Worm (Caenorhabditis elegans) whole organism, young adult: ENCODE data around the gene acr-23.

Experiments
- B0261.1 ChIP-seq: sonication (generic microtip); optimal IDR thresholded peaks from 2 replicates; lab custom pipeline; 2016; ENCODE audit warnings: mild to moderate bottlenecking, missing genetic modification characterization, moderate library complexity, missing compliant biosample characterization
- C06A6.2 ChIP-seq: fragments of 200-800 bp; sonication (Bioruptor generic); conservative IDR thresholded peaks from 2 replicates; pipeline ENCODE4 v1.3.6; 2022; ENCODE audit warnings: missing genetic modification characterization, missing compliant biosample characterization
- F10E7.11 ChIP-seq: sonication (generic microtip); optimal IDR thresholded peaks from 2 replicates; lab custom pipeline; 2017; ENCODE audit warnings: mild to moderate bottlenecking, missing genetic modification characterization, moderate library complexity, missing compliant biosample characterization
- F23B12.7 ChIP-seq: sonication (generic microtip); optimal IDR thresholded peaks from 2 replicates; lab custom pipeline; 2017; ENCODE audit warnings: missing genetic modification characterization, mild to moderate bottlenecking, missing compliant biosample characterization, antibody characterized with exemption, moderate library complexity; ENCODE audit not compliant: insufficient read depth
- F33H1.4 ChIP-seq: fragments of 200-800 bp; sonication (Bioruptor generic); IDR thresholded peaks from 2 replicates; pipeline ENCODE4 v1.3.6; 2022; ENCODE audit warnings: missing genetic modification reagents, missing genetic modification characterization, missing compliant biosample characterization
- F39B2.1 ChIP-seq: fragments of 200-800 bp; sonication (Bioruptor generic); IDR thresholded peaks from 2 replicates; pipeline ENCODE4 v1.3.6; 2022; ENCODE audit warnings: missing genetic modification reagents, missing genetic modification characterization, missing compliant biosample characterization
- F55B11.4 ChIP-seq: sonication (generic microtip); optimal IDR thresholded peaks from 2 replicates; lab custom pipeline; 2016; ENCODE audit warnings: missing compliant biosample characterization, missing genetic modification characterization, borderline replicate concordance; ENCODE audit not compliant: insufficient read depth
- F57A8.1 ChIP-seq: fragments of 200-800 bp; sonication (Bioruptor generic); optimal IDR thresholded peaks from 2 replicates; lab custom pipeline; 2018; ENCODE audit warnings: mild to moderate bottlenecking, missing genetic modification characterization, moderate library complexity, missing compliant biosample characterization
- K12H6.12 ChIP-seq: fragments of 200-800 bp; sonication (Bioruptor generic); optimal IDR thresholded peaks from 2 replicates; lab custom pipeline; 2018; ENCODE audit warnings: mild to moderate bottlenecking, missing genetic modification characterization, missing compliant biosample characterization
- akir-1 ChIP-seq: fragments of 200-800 bp; sonication (Bioruptor generic); optimal IDR thresholded peaks from 2 replicates; lab custom pipeline; 2018; ENCODE audit warnings: mild to moderate bottlenecking, missing genetic modification characterization, moderate library complexity, missing compliant biosample characterization
- ama-1 ChIP-seq, 3 experiments: fragments of 150-350 bp in 1 of 3; sonication (generic microtip) in 2 of 3; optimal IDR thresholded peaks; 2 replicates each; lab custom pipeline; 2014 to 2018; ENCODE audit warnings: missing biosample characterization in 2 of 3, missing genetic modification characterization in 2 of 3, missing genetic modification reagents in 2 of 3
- aptf-3 ChIP-seq: fragments of 200-800 bp; sonication (Bioruptor generic); IDR thresholded peaks from 2 replicates; pipeline ENCODE4 v1.3.6; 2022; ENCODE audit warnings: missing genetic modification characterization, missing compliant biosample characterization
- athp-1 ChIP-seq: sonication (generic microtip); optimal IDR thresholded peaks from 2 replicates; lab custom pipeline; 2017; ENCODE audit warnings: mild to moderate bottlenecking, missing genetic modification characterization, missing compliant biosample characterization
- attf-6 ChIP-seq: fragments of 200-800 bp; sonication (Bioruptor generic); IDR thresholded peaks from 2 replicates; pipeline ENCODE4 v1.3.6; 2022; ENCODE audit warnings: missing genetic modification reagents, missing genetic modification characterization, missing compliant biosample characterization
- ccch-3 ChIP-seq: fragments of 200-800 bp; sonication (Bioruptor generic); optimal IDR thresholded peaks from 2 replicates; lab custom pipeline; 2018; ENCODE audit warnings: mild to moderate bottlenecking, missing genetic modification characterization, missing compliant biosample characterization
- ceh-58 ChIP-seq: fragments of 200-800 bp; sonication (Bioruptor generic); IDR thresholded peaks from 2 replicates; pipeline ENCODE4 v1.3.6; 2022; ENCODE audit warnings: missing genetic modification characterization, missing compliant biosample characterization
- ceh-79 ChIP-seq: sonication (generic microtip); optimal IDR thresholded peaks from 2 replicates; lab custom pipeline; 2017; ENCODE audit warnings: mild to moderate bottlenecking, missing genetic modification characterization, missing compliant biosample characterization
- ceh-91 ChIP-seq: fragments of 200-800 bp; sonication (Bioruptor generic); IDR thresholded peaks from 2 replicates; pipeline ENCODE4 v1.3.6; 2022; ENCODE audit warnings: missing genetic modification reagents, missing genetic modification characterization, missing compliant biosample characterization
- chd-7 ChIP-seq: sonication (generic microtip); optimal IDR thresholded peaks from 2 replicates; lab custom pipeline; 2016; ENCODE audit warnings: mild to moderate bottlenecking, missing genetic modification characterization, moderate library complexity, missing compliant biosample characterization
- dpl-1 ChIP-seq: fragments of 150-350 bp; optimal IDR thresholded peaks from 2 replicates; lab custom pipeline; 2014; ENCODE audit warnings: missing biosample characterization, missing genetic modification reagents, missing genetic modification characterization
- efl-1 ChIP-seq: fragments of 150-350 bp; optimal IDR thresholded peaks from 2 replicates; lab custom pipeline; 2014; ENCODE audit warnings: missing biosample characterization, missing genetic modification reagents, missing genetic modification characterization
- egl-44 ChIP-seq: fragments of 200-800 bp; sonication (Bioruptor generic); IDR thresholded peaks from 2 replicates; pipeline ENCODE4 v1.3.6; 2022; ENCODE audit warnings: missing genetic modification reagents, missing genetic modification characterization, missing compliant biosample characterization
- ekl-4 ChIP-seq: fragments of 200-800 bp; sonication (Bioruptor generic); IDR thresholded peaks from 2 replicates; pipeline ENCODE4 v1.3.6; 2022; ENCODE audit warnings: missing genetic modification reagents, missing genetic modification characterization, missing compliant biosample characterization
- ets-4 ChIP-seq: fragments of 200-800 bp; sonication (Bioruptor generic); optimal IDR thresholded peaks from 2 replicates; lab custom pipeline; 2018; ENCODE audit warnings: mild to moderate bottlenecking, missing genetic modification characterization, missing compliant biosample characterization
- fkh-3 ChIP-seq: sonication (generic microtip); optimal IDR thresholded peaks from 2 replicates; lab custom pipeline; 2016; ENCODE audit warnings: mild to moderate bottlenecking, missing genetic modification characterization, missing compliant biosample characterization
- gei-17 ChIP-seq: fragments of 200-800 bp; sonication (Bioruptor generic); optimal IDR thresholded peaks from 2 replicates; lab custom pipeline; 2018; ENCODE audit warnings: mild to moderate bottlenecking, missing genetic modification characterization, missing compliant biosample characterization
- hmg-20 ChIP-seq: fragments of 200-800 bp; sonication (Bioruptor generic); IDR thresholded peaks from 2 replicates; pipeline ENCODE4 v1.3.6; 2022; ENCODE audit warnings: missing genetic modification reagents, missing genetic modification characterization, missing compliant biosample characterization
- hrde-1 ChIP-seq: sonication (generic microtip); optimal IDR thresholded peaks from 2 replicates; lab custom pipeline; 2016; ENCODE audit warnings: missing genetic modification characterization, mild to moderate bottlenecking, missing compliant biosample characterization, moderate library complexity, missing genotype, missing genetic modification reagents, borderline replicate concordance
- hsf-1 ChIP-seq: fragments of 200-800 bp; sonication (Bioruptor generic); IDR thresholded peaks from 2 replicates; pipeline ENCODE4 v1.3.6; 2022; ENCODE audit warnings: missing genetic modification reagents, missing genetic modification characterization, missing compliant biosample characterization
- let-607 ChIP-seq, 2 experiments: fragments of 200-800 bp in 1 of 2; sonication (Bioruptor generic) in 1 of 2; sonication (generic microtip) in 1 of 2; optimal IDR thresholded peaks; 2 replicates each; lab custom pipeline; 2016 to 2018; ENCODE audit warnings: mild to moderate bottlenecking in 2 of 2, missing compliant biosample characterization in 2 of 2, missing genetic modification characterization in 2 of 2, moderate library complexity in 2 of 2, missing genotype in 1 of 2
- lin-26 ChIP-seq: fragments of 200-800 bp; sonication (Bioruptor generic); IDR thresholded peaks from 2 replicates; pipeline ENCODE4 v1.3.6; 2022; ENCODE audit warnings: missing genetic modification reagents, missing genetic modification characterization, missing compliant biosample characterization
- lir-1 ChIP-seq: fragments of 200-800 bp; sonication (Bioruptor generic); conservative IDR thresholded peaks from 2 replicates; pipeline ENCODE4 v1.3.6; 2022; ENCODE audit warnings: missing genetic modification reagents, missing genetic modification characterization, missing compliant biosample characterization
- lsl-1 ChIP-seq: fragments of 200-800 bp; sonication (Bioruptor generic); optimal IDR thresholded peaks from 2 replicates; lab custom pipeline; 2018; ENCODE audit warnings: mild to moderate bottlenecking, missing genetic modification characterization, moderate library complexity, missing compliant biosample characterization
- mcd-1 ChIP-seq: fragments of 200-800 bp; sonication (Bioruptor generic); IDR thresholded peaks from 2 replicates; pipeline ENCODE4 v1.3.6; 2022; ENCODE audit warnings: missing genetic modification reagents, missing genetic modification characterization, missing compliant biosample characterization
- nhr-179 ChIP-seq: sonication (generic microtip); optimal IDR thresholded peaks from 2 replicates; lab custom pipeline; 2016; ENCODE audit warnings: mild to moderate bottlenecking, missing genetic modification characterization, missing compliant biosample characterization
- rcor-1 ChIP-seq: fragments of 200-800 bp; sonication (Bioruptor generic); IDR thresholded peaks from 2 replicates; pipeline ENCODE4 v1.3.6; 2022; ENCODE audit warnings: missing genetic modification reagents, missing genetic modification characterization, missing compliant biosample characterization
- rec-8 ChIP-seq, 2 experiments: sonication (generic microtip); optimal IDR thresholded peaks; 2 replicates each; lab custom pipeline; 2016; ENCODE audit warnings: mild to moderate bottlenecking in 2 of 2, missing genetic modification characterization in 2 of 2, missing genetic modification reagents in 2 of 2, missing genotype in 2 of 2, missing biosample characterization in 1 of 2, missing compliant biosample characterization in 1 of 2, moderate library complexity in 1 of 2
- repo-1 ChIP-seq: sonication (generic microtip); optimal IDR thresholded peaks from 2 replicates; lab custom pipeline; 2017; ENCODE audit warnings: mild to moderate bottlenecking, missing genetic modification characterization, missing compliant biosample characterization
- tbx-9 ChIP-seq: sonication (generic microtip); optimal IDR thresholded peaks from 2 replicates; lab custom pipeline; 2016; ENCODE audit warnings: borderline replicate concordance, missing genetic modification characterization, inconsistent platforms, missing compliant biosample characterization
- unc-130 ChIP-seq: sonication (generic microtip); optimal IDR thresholded peaks from 2 replicates; lab custom pipeline; 2016; ENCODE audit warnings: missing genetic modification reagents, missing genetic modification characterization, missing compliant biosample characterization
- unc-62 ChIP-seq: fragments of 150-350 bp; optimal IDR thresholded peaks from 2 replicates; lab custom pipeline; 2014; ENCODE audit warnings: missing biosample characterization, missing genetic modification reagents, missing genetic modification characterization
- xnd-1 ChIP-seq: sonication (generic microtip); optimal IDR thresholded peaks from 2 replicates; lab custom pipeline; 2016; ENCODE audit warnings: missing genotype, missing genetic modification reagents, missing genetic modification characterization, missing compliant biosample characterization
- zim-3 ChIP-seq: sonication (generic microtip); optimal IDR thresholded peaks from 2 replicates; lab custom pipeline; 2017; ENCODE audit warnings: mild to moderate bottlenecking, missing genetic modification characterization, moderate library complexity, missing compliant biosample characterization
- ztf-26 ChIP-seq: sonication (generic microtip); optimal IDR thresholded peaks from 2 replicates; lab custom pipeline; 2017; ENCODE audit warnings: missing genetic modification characterization, missing compliant biosample characterization
- ztf-28 ChIP-seq: fragments of 200-800 bp; sonication (Bioruptor generic); IDR thresholded peaks from 2 replicates; pipeline ENCODE4 v1.3.6; 2022; ENCODE audit warnings: missing genetic modification reagents, missing genetic modification characterization, missing compliant biosample characterization

The acr-23 gene

ce11 chrV:3639873-3640272 lies 19.5 kb downstream of the acr-23 start:
- no peak for TF ChIP-seq let-607 (tag; optimal IDR thresholded peaks at IDR 0.05; lab: Kevin White, UChicago)
- TF ChIP-seq nhr-179 (tag; lab: Kevin White, UChicago), result no peak
- no peak for TF ChIP-seq dpl-1 (GFP tag; lab: Kevin White, UChicago)
- no peak for TF ChIP-seq lsl-1
- no peak for TF ChIP-seq efl-1 (GFP tag; lab: Kevin White, UChicago)
- TF ChIP-seq rec-8 (tag; optimal IDR thresholded peaks at IDR 0.05; lab: Kevin White, UChicago), result no peak
- no peak for TF ChIP-seq ceh-58
- no peak for TF ChIP-seq zim-3 (tag; lab: Kevin White, UChicago)
- TF ChIP-seq hsf-1, result no peak
- no peak for TF ChIP-seq mcd-1
- no peak for TF ChIP-seq hmg-20 (GFP tag; lab: Robert Waterston, UW)
- TF ChIP-seq athp-1 (tag; lab: Kevin White, UChicago), result no peak
- TF ChIP-seq F10E7.11, result no peak
- TF ChIP-seq C06A6.2, result no peak
- TF ChIP-seq ccch-3 (GFP tag; lab: Kevin White, UChicago), result no peak
- no peak for TF ChIP-seq ztf-28 (GFP tag; lab: Robert Waterston, UW)
- no peak for TF ChIP-seq F57A8.1 (GFP tag; lab: Kevin White, UChicago)
- TF ChIP-seq gei-17 (GFP tag; lab: Kevin White, UChicago), result no peak

DNA sequence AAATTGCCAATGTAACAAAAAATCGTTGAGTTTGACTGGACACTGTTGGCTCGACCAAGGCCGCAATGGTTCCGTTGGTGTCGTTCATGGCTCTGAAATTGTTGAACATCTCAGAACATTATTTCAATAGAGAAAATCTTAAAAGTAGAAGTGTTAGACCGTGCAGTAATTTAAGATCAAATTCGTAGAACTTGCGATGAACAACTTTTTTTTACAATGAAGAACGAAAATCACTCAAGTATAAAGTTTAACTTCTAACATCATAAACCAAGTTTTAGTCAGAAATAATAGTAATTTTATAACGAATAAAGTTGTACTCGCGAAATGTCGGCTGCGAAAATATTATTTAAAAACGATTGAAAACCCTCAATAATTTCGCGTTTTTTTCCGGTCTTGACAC lies 22.3 kb downstream of the acr-23 start, which contains the start of gene srx-41:
Gene srx-41, minus strand, starts transcription at position 101 of the 400 bp plus-strand sequence.
- TF ChIP-seq B0261.1 (no peak), lir-1 (GFP tag; lab: Robert Waterston, UW) (no peak), F55B11.4 (tag; lab: Kevin White, UChicago) (no peak), unc-130 (no peak), chd-7 (tag; lab: Kevin White, UChicago) (no peak), F57A8.1 (GFP tag; lab: Kevin White, UChicago) (no peak), rcor-1 (no peak), ets-4 (GFP tag; lab: Kevin White, UChicago) (no peak), F23B12.7 (tag; lab: Kevin White, UChicago) (no peak), rec-8 (tag; optimal IDR thresholded peaks at IDR 0.05; lab: Kevin White, UChicago) (no peak), akir-1 (GFP tag; lab: Kevin White, UChicago) (no peak), unc-62 (GFP tag; lab: Kevin White, UChicago) (no peak), xnd-1 (tag; lab: Kevin White, UChicago) (no peak), ccch-3 (GFP tag; lab: Kevin White, UChicago) (no peak), mcd-1 (no peak), aptf-3 (GFP tag; lab: Robert Waterston, UW) (no peak), attf-6 (GFP tag; lab: Robert Waterston, UW) (no peak), fkh-3 (no peak)

DNA sequence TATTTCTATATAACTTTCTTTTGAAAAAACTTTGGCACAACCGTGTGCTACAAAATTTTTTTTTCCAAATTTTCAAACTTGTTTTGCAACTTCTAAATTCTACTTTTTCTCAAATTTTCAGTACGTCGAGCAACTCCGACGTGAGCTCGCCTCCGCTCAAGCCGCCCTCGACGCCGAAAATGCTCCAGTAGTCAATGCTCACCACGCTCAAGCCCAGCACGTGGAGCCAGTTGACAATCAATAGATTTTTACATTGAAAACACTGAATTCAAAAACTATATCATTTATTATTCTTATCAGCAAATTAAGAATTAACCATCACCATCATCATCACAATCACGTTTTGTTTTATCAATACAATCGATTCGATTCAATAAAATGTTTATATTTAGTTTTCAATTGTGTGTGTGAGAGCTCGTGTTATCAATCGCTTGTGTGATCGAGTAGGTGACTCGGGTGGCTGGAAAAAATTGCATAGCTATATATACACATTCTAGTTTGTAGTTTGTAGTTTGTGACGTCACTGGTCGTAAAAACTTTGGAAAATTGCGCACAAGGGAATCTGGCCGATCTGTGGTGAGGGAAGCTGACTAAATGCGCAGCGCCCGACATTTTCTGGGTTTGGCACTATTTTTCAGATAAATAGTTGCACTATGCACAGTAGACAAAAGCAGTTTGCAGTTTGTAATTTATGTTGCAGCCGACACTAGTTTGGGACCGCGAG lies 24.9 kb downstream of the acr-23 start:
- no peak for TF ChIP-seq hrde-1 (tag; lab: Kevin White, UChicago)
- peak; percentile 75 for TF ChIP-seq repo-1
- TF ChIP-seq athp-1 (tag; lab: Kevin White, UChicago), result peak; percentile 3
- TF ChIP-seq F33H1.4 (GFP tag; lab: Robert Waterston, UW), result no peak
- no peak for TF ChIP-seq K12H6.12 (tag; lab: Kevin White, UChicago)
- TF ChIP-seq ama-1 (optimal IDR thresholded peaks at IDR 0.05; lab: Kevin White, UChicago), result no peak
- no peak for TF ChIP-seq ama-1 (GFP tag; optimal IDR thresholded peaks at IDR 0.05; lab: Kevin White, UChicago)
- TF ChIP-seq ekl-4 (GFP tag; lab: Robert Waterston, UW), result 0 out of 2 replicates have a peak, but pooled peaks have one; percentile 40
- no peak for TF ChIP-seq tbx-9 (tag; lab: Kevin White, UChicago)
- TF ChIP-seq ztf-26 (tag; lab: Kevin White, UChicago), result no peak
- 0 out of 2 replicates have a peak, but pooled peaks have one; percentile 62 for TF ChIP-seq F39B2.1 (GFP tag; lab: Robert Waterston, UW)
- TF ChIP-seq F10E7.11, result no peak
- TF ChIP-seq ceh-79, result no peak
- TF ChIP-seq lin-26 (GFP tag; lab: Robert Waterston, UW), result no peak
- no peak for TF ChIP-seq efl-1 (GFP tag; lab: Kevin White, UChicago)
- TF ChIP-seq egl-44 (GFP tag; lab: Robert Waterston, UW), result peak; percentile 57; the same call in 1 of the 2 replicates
- no peak for TF ChIP-seq xnd-1 (tag; lab: Kevin White, UChicago)
- TF ChIP-seq ceh-91, result no peak
